Worm (Caenorhabditis elegans): ENCODE measurements around the gene R04E5.8.

DNA sequence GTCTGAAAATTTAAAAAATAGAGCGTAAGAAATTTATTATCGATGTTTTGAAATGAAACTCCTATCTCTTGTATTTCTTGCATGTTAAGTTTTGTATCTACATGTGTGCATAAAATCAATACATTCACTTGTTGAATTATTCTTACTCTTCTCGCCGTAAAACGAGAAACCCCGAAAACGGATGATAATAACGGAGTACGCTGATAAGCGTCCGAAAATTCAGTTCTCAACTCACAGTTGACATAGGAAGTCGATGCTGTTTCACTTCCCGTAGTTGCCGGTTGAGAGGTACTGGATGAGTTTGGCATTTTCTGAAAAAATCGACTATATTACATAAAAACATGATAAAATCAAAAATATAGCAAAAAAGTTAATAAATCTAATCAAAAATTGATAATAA is 29.5 kb upstream of the R04E5.8 start, which contains the start of gene sec-15:
- TF ChIP-seq nhr-76 (tag; optimal IDR thresholded peaks at IDR 0.05): no peak
- no peak for TF ChIP-seq flh-1 (GFP tag; optimal IDR thresholded peaks at IDR 0.05)
- no peak for TF ChIP-seq unc-62 (GFP tag; optimal IDR thresholded peaks at IDR 0.05)
- TF ChIP-seq snpc-4 (tag; optimal IDR thresholded peaks at IDR 0.05): no peak
- TF ChIP-seq unc-39 (tag; optimal IDR thresholded peaks at IDR 0.05): no peak
